Worm (Caenorhabditis elegans) whole organism, mixed stage, embryonic: ENCODE measurements around the gene F16F9.4.

Experiments
- ces-1 ChIP-seq: fragments of 150-350 bp; optimal IDR thresholded peaks from 2 replicates; lab custom pipeline; 2014; ENCODE audit warnings: missing biosample characterization, missing genetic modification reagents, missing genetic modification characterization
- elt-3 ChIP-seq: fragments of 150-350 bp; optimal IDR thresholded peaks from 2 replicates; lab custom pipeline; 2014; ENCODE audit warnings: missing biosample characterization, missing genetic modification characterization
- lin-13 ChIP-seq: fragments of 150-350 bp; optimal IDR thresholded peaks from 2 replicates; lab custom pipeline; 2014; ENCODE audit warnings: missing biosample characterization, missing genetic modification characterization
- lin-32 ChIP-seq: fragments of 200-800 bp; sonication (Bioruptor generic); optimal IDR thresholded peaks from 2 replicates; lab custom pipeline; 2018; ENCODE audit warnings: mild to moderate bottlenecking, missing genetic modification characterization, missing compliant biosample characterization
- mab-5 ChIP-seq: fragments of 150-350 bp; optimal IDR thresholded peaks from 2 replicates; lab custom pipeline; 2014; ENCODE audit warnings: missing biosample characterization, missing genetic modification characterization
- nhr-2 ChIP-seq: fragments of 150-350 bp; optimal IDR thresholded peaks from 2 replicates; lab custom pipeline; 2014; ENCODE audit warnings: missing biosample characterization, missing genetic modification characterization
- nhr-237 ChIP-seq: fragments of 150-350 bp; optimal IDR thresholded peaks from 2 replicates; lab custom pipeline; 2014; ENCODE audit warnings: missing biosample characterization, missing genetic modification characterization
- nhr-76 ChIP-seq: sonication (generic microtip); optimal IDR thresholded peaks from 2 replicates; lab custom pipeline; 2017; ENCODE audit warnings: missing biosample characterization, missing genetic modification characterization
- pha-4 ChIP-seq: fragments of 150-350 bp; optimal IDR thresholded peaks from 2 replicates; lab custom pipeline; 2018; ENCODE audit warnings: missing biosample characterization, missing genetic modification reagents, missing genetic modification characterization
- snpc-4 ChIP-seq: fragments of 150-350 bp; optimal IDR thresholded peaks from 2 replicates; lab custom pipeline; 2014; ENCODE audit warnings: missing biosample characterization, missing genetic modification characterization
- sptf-1 ChIP-seq: sonication (generic microtip); optimal IDR thresholded peaks from 2 replicates; lab custom pipeline; 2017; ENCODE audit warnings: mild to moderate bottlenecking, missing genetic modification characterization, moderate library complexity, missing compliant biosample characterization
- unc-62 ChIP-seq: fragments of 150-350 bp; optimal IDR thresholded peaks from 2 replicates; lab custom pipeline; 2014; ENCODE audit warnings: missing biosample characterization, missing genetic modification reagents, missing genetic modification characterization

DNA sequence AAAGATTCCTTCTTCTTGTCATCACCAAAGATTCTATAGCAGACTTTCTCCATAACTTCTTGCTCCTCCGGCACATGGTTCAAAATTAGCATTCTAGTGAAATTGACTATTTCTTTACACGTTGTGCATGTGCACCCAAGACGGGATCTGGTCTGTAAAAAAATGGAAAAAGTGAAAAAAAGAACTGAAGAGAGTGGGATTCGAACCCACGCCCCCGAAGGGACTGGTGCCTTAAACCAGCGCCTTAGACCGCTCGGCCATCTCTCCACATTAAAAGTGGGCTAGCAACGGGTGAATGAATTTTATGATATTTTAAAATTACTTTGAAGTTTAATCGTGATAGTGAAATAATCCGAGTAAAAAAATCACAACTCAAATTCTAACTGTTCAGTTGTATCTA, 45.4 kb downstream of the F16F9.4 start:
- TF ChIP-seq nhr-76 (tag; lab: Kevin White, UChicago) (no peak), unc-62 (GFP tag; lab: Kevin White, UChicago) (no peak), nhr-237 (tag; lab: Kevin White, UChicago) (no peak), nhr-2 (tag; lab: Kevin White, UChicago) (no peak), snpc-4 (tag; lab: Kevin White, UChicago) (no peak), mab-5 (tag; lab: Kevin White, UChicago) (no peak), elt-3 (no peak), ces-1 (no peak), sptf-1 (tag; lab: Kevin White, UChicago) (no peak), lin-32 (GFP tag; lab: Kevin White, UChicago) (no peak), lin-13 (tag; lab: Kevin White, UChicago) (no peak), pha-4 (no peak)
